Worm (Caenorhabditis elegans) whole organism, L4 larva: ENCODE data around the gene F56H9.2.

Experiments
- F10B5.3 ChIP-seq: sonication (generic microtip); optimal IDR thresholded peaks from 2 replicates; lab custom pipeline; 2016; ENCODE audit warnings: mild to moderate bottlenecking, missing genetic modification characterization, missing compliant biosample characterization
- F26F4.8 ChIP-seq: fragments of 200-800 bp; sonication (Bioruptor generic); conservative IDR thresholded peaks from 2 replicates; pipeline ENCODE4 v1.3.6; 2022; ENCODE audit warnings: missing genetic modification characterization, missing compliant biosample characterization
- F49E8.2 ChIP-seq: sonication (generic microtip); optimal IDR thresholded peaks from 2 replicates; lab custom pipeline; 2016; ENCODE audit warnings: missing compliant biosample characterization, mild to moderate bottlenecking, missing genetic modification characterization, borderline replicate concordance
- ceh-20 ChIP-seq: fragments of 200-800 bp; sonication (Bioruptor generic); IDR thresholded peaks from 2 replicates; pipeline ENCODE4 v1.3.6; 2022; ENCODE audit warnings: missing genetic modification reagents, missing genetic modification characterization, missing compliant biosample characterization
- ceh-32 ChIP-seq: sonication (generic microtip); optimal IDR thresholded peaks from 2 replicates; lab custom pipeline; 2016; ENCODE audit warnings: mild to moderate bottlenecking, missing genetic modification characterization, missing compliant biosample characterization; ENCODE audit not compliant: poor library complexity
- ceh-44 ChIP-seq: fragments of 200-800 bp; sonication (Bioruptor generic); IDR thresholded peaks from 2 replicates; pipeline ENCODE4 v1.3.6; 2022; ENCODE audit warnings: missing genetic modification reagents, missing genetic modification characterization, missing compliant biosample characterization
- daf-19 ChIP-seq: fragments of 200-800 bp; sonication (Bioruptor generic); conservative IDR thresholded peaks from 2 replicates; pipeline ENCODE4 v1.3.6; 2022; ENCODE audit warnings: missing genetic modification characterization, missing compliant biosample characterization
- dmd-8 ChIP-seq: fragments of 200-800 bp; sonication (Bioruptor generic); IDR thresholded peaks from 2 replicates; pipeline ENCODE4 v1.3.6; 2022; ENCODE audit warnings: missing genetic modification characterization, missing compliant biosample characterization
- dpl-1 ChIP-seq: fragments of 150-350 bp; optimal IDR thresholded peaks from 2 replicates; lab custom pipeline; 2014; ENCODE audit warnings: missing biosample characterization, missing genetic modification reagents, missing genetic modification characterization
- egl-43 ChIP-seq: fragments of 200-800 bp; sonication (Bioruptor generic); IDR thresholded peaks from 2 replicates; pipeline ENCODE4 v1.3.6; 2022; ENCODE audit warnings: missing genetic modification reagents, missing genetic modification characterization, missing compliant biosample characterization
- fos-1 ChIP-seq: fragments of 150-350 bp; optimal IDR thresholded peaks from 2 replicates; lab custom pipeline; 2014; ENCODE audit warnings: missing biosample characterization, missing genetic modification characterization
- gei-8 ChIP-seq: fragments of 200-800 bp; sonication (Bioruptor generic); optimal IDR thresholded peaks from 2 replicates; lab custom pipeline; 2018; ENCODE audit warnings: mild to moderate bottlenecking, missing genetic modification characterization, missing compliant biosample characterization
- hif-1 ChIP-seq, 2 experiments: sonication (generic microtip); optimal IDR thresholded peaks; 2 replicates each; lab custom pipeline; 2016 to 2017; ENCODE audit warnings: missing compliant biosample characterization in 2 of 2, missing genetic modification characterization in 2 of 2, missing genetic modification reagents in 2 of 2, missing genotype in 2 of 2, mild to moderate bottlenecking in 1 of 2
- hmg-1.1 ChIP-seq: fragments of 200-800 bp; sonication (Bioruptor generic); IDR thresholded peaks from 2 replicates; pipeline ENCODE4 v1.3.6; 2022; ENCODE audit warnings: missing genetic modification reagents, missing genetic modification characterization, missing compliant biosample characterization
- lin-13 ChIP-seq: fragments of 150-350 bp; optimal IDR thresholded peaks from 2 replicates; lab custom pipeline; 2014; ENCODE audit warnings: missing biosample characterization, missing genetic modification reagents, missing genetic modification characterization
- lin-38 ChIP-seq: fragments of 200-800 bp; sonication (Bioruptor generic); IDR thresholded peaks from 2 replicates; pipeline ENCODE4 v1.3.6; 2022; ENCODE audit warnings: missing genetic modification reagents, missing genetic modification characterization, missing compliant biosample characterization
- mdt-29 ChIP-seq: fragments of 200-800 bp; sonication (Bioruptor generic); IDR thresholded peaks from 2 replicates; pipeline ENCODE4 v1.3.6; 2022; ENCODE audit warnings: missing genetic modification reagents, missing genetic modification characterization, missing compliant biosample characterization
- mxl-2 ChIP-seq: fragments of 200-800 bp; sonication (Bioruptor generic); conservative IDR thresholded peaks from 2 replicates; pipeline ENCODE4 v1.3.6; 2022; ENCODE audit warnings: missing genetic modification reagents, missing genetic modification characterization, missing compliant biosample characterization
- nhr-25 ChIP-seq: sonication (generic microtip); optimal IDR thresholded peaks from 2 replicates; lab custom pipeline; 2017; ENCODE audit warnings: missing genetic modification characterization, mild to moderate bottlenecking, missing compliant biosample characterization, antibody characterized with exemption, moderate library complexity, borderline replicate concordance; ENCODE audit not compliant: insufficient read depth
- nhr-28 ChIP-seq: fragments of 150-350 bp; optimal IDR thresholded peaks from 2 replicates; lab custom pipeline; 2014; ENCODE audit warnings: missing biosample characterization, missing genetic modification characterization
- nhr-42 ChIP-seq: fragments of 200-800 bp; sonication (Bioruptor generic); IDR thresholded peaks from 2 replicates; pipeline ENCODE4 v1.3.6; 2022; ENCODE audit warnings: missing genetic modification characterization, missing compliant biosample characterization
- nhr-48 ChIP-seq: sonication (generic microtip); optimal IDR thresholded peaks from 2 replicates; lab custom pipeline; 2016; ENCODE audit warnings: mild to moderate bottlenecking, missing genetic modification characterization, missing compliant biosample characterization
- nhr-6 ChIP-seq: fragments of 150-350 bp; optimal IDR thresholded peaks from 2 replicates; lab custom pipeline; 2014; ENCODE audit warnings: missing biosample characterization, missing genetic modification characterization
- nhr-77 ChIP-seq: fragments of 150-350 bp; optimal IDR thresholded peaks from 2 replicates; lab custom pipeline; 2014; ENCODE audit warnings: missing biosample characterization, missing genetic modification characterization
- pha-4 ChIP-seq, 2 experiments: fragments of 150-350 bp in 1 of 2; fragments of 200-800 bp in 1 of 2; sonication (Bioruptor generic) in 1 of 2; IDR thresholded peaks in 1 of 2; optimal IDR thresholded peaks in 1 of 2; 2 replicates each; pipeline versions ENCODE4 v1.3.6 to Lab custom; 2014 to 2022; ENCODE audit warnings: missing genetic modification characterization in 2 of 2, missing genetic modification reagents in 2 of 2, missing biosample characterization in 1 of 2, missing compliant biosample characterization in 1 of 2
- php-3 ChIP-seq: fragments of 200-800 bp; sonication (Bioruptor generic); IDR thresholded peaks from 2 replicates; pipeline ENCODE4 v1.3.6; 2022; ENCODE audit warnings: missing genetic modification reagents, missing genetic modification characterization, missing compliant biosample characterization
- pqm-1 ChIP-seq: sonication (generic microtip); optimal IDR thresholded peaks from 2 replicates; lab custom pipeline; 2017; ENCODE audit warnings: missing biosample characterization, missing genetic modification characterization
- rbr-2 ChIP-seq: sonication (generic microtip); optimal IDR thresholded peaks from 2 replicates; lab custom pipeline; 2016; ENCODE audit warnings: missing genotype, missing genetic modification characterization, missing compliant biosample characterization
- set-16 ChIP-seq: fragments of 200-800 bp; sonication (Bioruptor generic); IDR thresholded peaks from 2 replicates; pipeline ENCODE4 v1.3.6; 2022; ENCODE audit warnings: missing genetic modification reagents, missing genetic modification characterization, missing compliant biosample characterization
- snpc-4 ChIP-seq: fragments of 150-350 bp; optimal IDR thresholded peaks from 2 replicates; lab custom pipeline; 2014; ENCODE audit warnings: missing biosample characterization, missing genetic modification characterization
- spr-1 ChIP-seq: sonication (generic microtip); optimal IDR thresholded peaks from 2 replicates; lab custom pipeline; 2016; ENCODE audit warnings: mild to moderate bottlenecking, missing genetic modification characterization, missing compliant biosample characterization
- unc-62 ChIP-seq, 3 experiments: fragments of 150-350 bp in 1 of 3; sonication (generic microtip); optimal IDR thresholded peaks in 2 of 3; peaks in 1 of 3; 1 replicate in 1 of 3; 2 replicates in 2 of 3; lab custom pipeline; 2014 to 2017; ENCODE audit warnings: missing biosample characterization in 3 of 3, missing genetic modification characterization in 3 of 3, missing genetic modification reagents in 3 of 3, missing genotype in 1 of 3
- zag-1 ChIP-seq: fragments of 150-350 bp; optimal IDR thresholded peaks from 2 replicates; lab custom pipeline; 2014; ENCODE audit warnings: missing biosample characterization, missing genetic modification characterization
- zfp-3 ChIP-seq: fragments of 200-800 bp; sonication (Bioruptor generic); conservative IDR thresholded peaks from 2 replicates; pipeline ENCODE4 v1.3.6; 2022; ENCODE audit warnings: missing genetic modification reagents, missing genetic modification characterization, missing compliant biosample characterization

Gene F56H9.2

DNA sequence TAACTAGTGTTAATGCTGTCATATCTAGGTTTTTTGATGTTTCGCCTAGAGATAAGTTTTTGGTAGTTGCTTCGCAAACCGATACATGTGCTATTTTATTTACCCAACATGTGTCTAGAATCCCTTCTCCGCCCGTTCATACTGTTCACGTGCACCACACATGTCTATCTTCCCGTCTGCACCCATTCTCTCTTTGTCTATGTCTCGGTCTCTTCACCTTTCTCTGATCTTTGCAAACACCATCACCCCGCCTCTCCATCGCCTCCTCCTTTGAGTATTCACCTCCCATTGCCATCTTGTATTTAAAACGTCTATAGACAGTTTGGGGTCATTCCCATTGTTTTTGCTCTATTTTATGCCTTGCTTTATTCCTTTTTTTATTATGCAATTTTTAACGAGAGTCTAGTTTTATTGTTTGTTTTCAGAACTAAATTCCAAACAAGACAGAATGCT, at the start of gene F56H9.2 (continued):
- TF ChIP-seq hmg-1.1 (GFP tag; lab: Robert Waterston, UW) (0 out of 2 replicates have a peak, but pooled peaks have one; percentile 34), ceh-20 (GFP tag; lab: Robert Waterston, UW) (peak; percentile 73), dpl-1 (peak; percentile 40), nhr-25 (peak; percentile 67), nhr-6 (peak; percentile 88), php-3 (GFP tag; lab: Robert Waterston, UW) (peak; percentile 95), spr-1 (tag; lab: Kevin White, UChicago) (peak; percentile 16), zag-1 (tag; lab: Kevin White, UChicago) (no peak), set-16 (GFP tag; lab: Robert Waterston, UW) (no peak), gei-8 (GFP tag; lab: Kevin White, UChicago) (peak; percentile 76)

DNA sequence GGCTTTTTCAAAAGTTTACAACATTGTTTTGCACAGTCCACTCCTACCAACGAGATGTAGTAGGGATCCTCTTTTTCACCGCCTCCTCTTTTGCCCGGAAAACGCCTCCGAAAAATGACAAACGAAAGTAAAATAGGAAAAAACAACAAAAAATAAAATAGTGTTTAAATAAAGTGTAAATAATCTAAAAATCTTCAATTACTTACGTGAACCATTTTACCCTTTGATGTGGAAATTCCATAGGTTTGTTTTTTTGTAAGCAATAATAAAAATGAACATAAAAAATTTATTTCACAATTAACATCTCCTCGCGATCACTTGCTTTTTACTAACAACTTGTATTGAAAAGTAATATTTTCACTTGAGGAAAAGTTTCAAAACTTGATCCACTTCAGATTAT, 49.4 kb upstream of the F56H9.2 start, which contains the start of gene C14C10.1:
Gene C14C10.1, plus strand, starts transcription at position 301 of the 400 bp plus-strand sequence.
- no peak for TF ChIP-seq nhr-28 (tag; lab: Kevin White, UChicago)
- no peak for TF ChIP-seq F49E8.2 (tag; lab: Kevin White, UChicago)
- TF ChIP-seq ceh-32 (tag; lab: Kevin White, UChicago), result no peak
- TF ChIP-seq ceh-44 (GFP tag; lab: Robert Waterston, UW), result no peak
- no peak for TF ChIP-seq fos-1 (tag; lab: Kevin White, UChicago)
- no peak for TF ChIP-seq rbr-2 (tag; lab: Kevin White, UChicago)
- no peak for TF ChIP-seq unc-62 (GFP tag; optimal IDR thresholded peaks at IDR 0.05 in 1 of 2; lab: Kevin White, UChicago)
- no peak for TF ChIP-seq unc-62 (tag; optimal IDR thresholded peaks at IDR 0.05; lab: Kevin White, UChicago)
- TF ChIP-seq nhr-48 (tag; lab: Kevin White, UChicago), result no peak
- TF ChIP-seq F26F4.8, result no peak

DNA sequence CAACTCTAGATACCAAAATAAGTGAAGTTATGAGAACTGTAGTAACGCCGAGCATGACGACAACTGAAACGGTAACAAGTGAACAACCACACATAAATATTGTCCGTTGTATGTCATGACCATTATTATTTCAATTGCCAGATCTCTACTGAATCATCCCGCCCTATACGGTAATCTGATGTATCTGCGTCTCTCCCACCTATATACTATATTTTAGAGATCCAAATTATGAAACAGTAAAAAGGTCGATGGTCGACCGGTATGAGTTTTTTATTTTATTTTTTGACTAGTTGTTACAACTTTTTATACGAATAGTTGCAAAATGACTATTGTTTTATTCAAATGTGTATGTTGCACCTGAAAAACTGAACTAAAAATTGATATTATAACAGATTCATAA, 46.9 kb upstream of the F56H9.2 start, which contains the start of gene ttr-43:
Gene ttr-43, minus strand, starts transcription at position 101 of the 400 bp plus-strand sequence.
- no peak for TF ChIP-seq hif-1 (tag; optimal IDR thresholded peaks at IDR 0.05; lab: Kevin White, UChicago)
- no peak for TF ChIP-seq mxl-2 (GFP tag; lab: Robert Waterston, UW)
- TF ChIP-seq daf-19 (GFP tag; lab: Robert Waterston, UW), result no peak
- TF ChIP-seq gei-8 (GFP tag; lab: Kevin White, UChicago), result no peak
- no peak for TF ChIP-seq set-16 (GFP tag; lab: Robert Waterston, UW)
- TF ChIP-seq nhr-77, result no peak
- TF ChIP-seq egl-43 (GFP tag; lab: Robert Waterston, UW), result no peak
- TF ChIP-seq F10B5.3 (tag; lab: Kevin White, UChicago), result no peak
- TF ChIP-seq lin-38, result no peak
- TF ChIP-seq mdt-29 (GFP tag; lab: Robert Waterston, UW), result no peak
- no peak for TF ChIP-seq dmd-8
- TF ChIP-seq pqm-1 (tag; lab: Kevin White, UChicago), result no peak
- TF ChIP-seq nhr-42 (GFP tag; lab: Robert Waterston, UW), result no peak
- no peak for TF ChIP-seq snpc-4

DNA sequence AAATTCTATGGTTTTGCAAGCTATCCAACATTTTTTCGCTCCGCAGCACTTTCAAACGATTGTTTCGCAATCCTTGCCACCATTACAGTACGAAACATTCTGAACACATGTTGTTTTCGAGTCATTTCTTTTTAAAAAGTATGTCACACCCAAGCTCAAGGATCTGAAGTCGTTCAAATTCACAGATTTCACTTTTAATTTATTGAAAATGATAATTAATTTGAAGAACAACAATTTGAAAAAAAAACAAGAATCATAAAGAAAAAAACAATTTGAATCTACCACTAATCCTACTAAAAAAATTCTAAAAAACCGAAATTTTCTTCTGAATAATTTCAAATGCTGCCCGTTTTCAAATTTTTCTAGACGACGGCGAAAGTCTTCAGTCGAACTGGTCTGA, 45.1 kb upstream of the F56H9.2 start, which contains the start of gene C14C10.2:
Gene C14C10.2, minus strand, starts transcription at position 101 of the 400 bp plus-strand sequence.
- no peak for TF ChIP-seq zfp-3 (GFP tag; lab: Robert Waterston, UW)
- no peak for TF ChIP-seq hmg-1.1 (GFP tag; lab: Robert Waterston, UW)
- TF ChIP-seq fos-1 (tag; lab: Kevin White, UChicago), result no peak
- no peak for TF ChIP-seq lin-13 (GFP tag; lab: Kevin White, UChicago)
- no peak for TF ChIP-seq pha-4 (GFP tag; IDR thresholded peaks at IDR 0.05; lab: Robert Waterston, UW)
- no peak for TF ChIP-seq pha-4 (tag; optimal IDR thresholded peaks at IDR 0.05; lab: Kevin White, UChicago)
